Fruit fly (Drosophila melanogaster): ENCODE data around the gene betaTub85D.

- TF ChIP-seq ovo (GFP tag; optimal IDR thresholded peaks at IDR 0.05) (no peak), CG1620 (GFP tag; optimal IDR thresholded peaks at IDR 0.05) (no peak), CG33017 (tag; optimal IDR thresholded peaks at IDR 0.05) (no peak), Hr96 (GFP tag; optimal IDR thresholded peaks at IDR 0.05) (no peak), cnc (optimal IDR thresholded peaks at IDR 0.05) (no peak)
Measured at dm6 chr3R:9441996-9442395, 31.9 kb upstream of the betaTub85D start.

Measured in whole organism, adult.